Worm (Caenorhabditis elegans) whole organism, L3 larva: ENCODE results near the gene F11D11.3.

Experiments
- R02D3.7 ChIP-seq: fragments of 150-350 bp; optimal IDR thresholded peaks from 2 replicates; lab custom pipeline; 2014; ENCODE audit warnings: missing biosample characterization, missing genetic modification characterization
- elt-3 ChIP-seq, 3 experiments: fragments of 150-350 bp in 1 of 3; sonication (generic microtip) in 2 of 3; optimal IDR thresholded peaks; 2 replicates in 2 of 3; 4 replicates in 1 of 3; lab custom pipeline; 2014 to 2017; ENCODE audit warnings: missing biosample characterization in 3 of 3, missing genetic modification characterization in 3 of 3
- lin-39 ChIP-seq: fragments of 150-350 bp; optimal IDR thresholded peaks from 2 replicates; lab custom pipeline; 2018; ENCODE audit warnings: missing biosample characterization, missing genetic modification reagents, missing genetic modification characterization
- nfya-1 ChIP-seq: sonication (generic microtip); optimal IDR thresholded peaks from 2 replicates; lab custom pipeline; 2017; ENCODE audit warnings: missing genetic modification characterization, mild to moderate bottlenecking, missing compliant biosample characterization, antibody characterized with exemption, moderate library complexity; ENCODE audit not compliant: insufficient read depth
- nhr-67 ChIP-seq: fragments of 150-350 bp; optimal IDR thresholded peaks from 2 replicates; lab custom pipeline; 2014; ENCODE audit warnings: missing biosample characterization, missing genetic modification characterization
- nhr-77 ChIP-seq: fragments of 150-350 bp; optimal IDR thresholded peaks from 2 replicates; lab custom pipeline; 2014; ENCODE audit warnings: missing biosample characterization, missing genetic modification characterization
- pha-4 ChIP-seq: fragments of 150-350 bp; optimal IDR thresholded peaks from 2 replicates; lab custom pipeline; 2014; ENCODE audit warnings: missing biosample characterization, missing genetic modification reagents, missing genetic modification characterization

ce11 chrV:18782747-18783146 lies 22.7 kb upstream of the F11D11.3 start:
- TF ChIP-seq elt-3 (tag; optimal IDR thresholded peaks at IDR 0.05; lab: Kevin White, UChicago) (no peak), nhr-77 (tag; lab: Kevin White, UChicago) (no peak), R02D3.7 (no peak), nhr-67 (tag; lab: Kevin White, UChicago) (no peak), nfya-1 (tag; lab: Kevin White, UChicago) (no peak), lin-39 (tag; lab: Kevin White, UChicago) (peak; percentile 26), pha-4 (tag; lab: Kevin White, UChicago) (peak; percentile 18)
